Fruit fly (Drosophila melanogaster) whole organism, embryonic: Measurements from ENCODE around the gene kri.

Source experiments
- Atf3 ChIP-seq: fragments of 200-800 bp; sonication (Bioruptor generic); optimal IDR thresholded peaks from 3 replicates; lab custom pipeline; 2016; ENCODE audit warnings: missing biosample characterization, missing genetic modification characterization
- CG6765 ChIP-seq: fragments of 200-800 bp; sonication (Bioruptor generic); optimal IDR thresholded peaks from 3 replicates; lab custom pipeline; 2017; ENCODE audit warnings: missing biosample characterization, mild to moderate bottlenecking, missing genetic modification characterization
- CG8281 ChIP-seq: fragments of 200-800 bp; sonication (Bioruptor generic); optimal IDR thresholded peaks from 2 replicates; lab custom pipeline; 2018; ENCODE audit warnings: missing biosample characterization, mild to moderate bottlenecking, missing genetic modification characterization, moderate library complexity
- CG9609 ChIP-seq: fragments of 200-800 bp; sonication (Bioruptor generic); optimal IDR thresholded peaks from 3 replicates; lab custom pipeline; 2016; ENCODE audit warnings: missing biosample characterization, missing genetic modification characterization
- Fer3 ChIP-seq: fragments of 200-800 bp; sonication (Bioruptor generic); optimal IDR thresholded peaks from 2 replicates; lab custom pipeline; 2018; ENCODE audit warnings: missing biosample characterization, mild to moderate bottlenecking, missing genetic modification characterization, moderate library complexity
- Mes4 ChIP-seq: fragments of 200-800 bp; sonication (Bioruptor generic); optimal IDR thresholded peaks from 2 replicates; lab custom pipeline; 2016; ENCODE audit warnings: missing biosample characterization, missing genetic modification characterization
- Myb ChIP-seq: fragments of 200-800 bp; sonication (Bioruptor generic); optimal IDR thresholded peaks from 2 replicates; lab custom pipeline; 2016; ENCODE audit warnings: missing biosample characterization, missing genetic modification characterization
- caup ChIP-seq: fragments of 200-800 bp; sonication (Bioruptor generic); optimal IDR thresholded peaks from 3 replicates; lab custom pipeline; 2017; ENCODE audit warnings: missing biosample characterization, mild to moderate bottlenecking, missing genetic modification characterization, moderate library complexity; ENCODE audit not compliant: severe bottlenecking
- dati ChIP-seq: fragments of 200-800 bp; sonication (Bioruptor generic); IDR thresholded peaks from 2 replicates; pipeline ENCODE4 v1.3.6; 2022; ENCODE audit warnings: missing biosample characterization, missing genetic modification characterization
- usp ChIP-seq: fragments of >200 bp; optimal IDR thresholded peaks from 2 replicates; lab custom pipeline; 2017; ENCODE audit warnings: missing biosample characterization, missing genetic modification characterization
- zfh2 ChIP-seq: fragments of 200-800 bp; sonication (Bioruptor generic); optimal IDR thresholded peaks from 2 replicates; lab custom pipeline; 2016; ENCODE audit warnings: missing biosample characterization, missing genetic modification characterization

- TF ChIP-seq CG8281 (tag; lab: Kevin White, UChicago) (no peak), Mes4 (no peak), Fer3 (tag; lab: Kevin White, UChicago) (no peak), Atf3 (no peak), CG9609 (GFP tag; lab: Kevin White, UChicago) (no peak), Myb (GFP tag; lab: Kevin White, UChicago) (no peak), zfh2 (no peak), dati (GFP tag; lab: Robert Waterston, UW) (no peak), usp (GFP tag; lab: Kevin White, UChicago) (no peak), caup (no peak), CG6765 (GFP tag; lab: Kevin White, UChicago) (no peak)
Observed at dm6 chr3L:5765844-5766200, 45.0 kb upstream of the kri start, which contains the start of gene Txl.
